Worm (Caenorhabditis elegans) whole organism, young adult: ENCODE results near the gene btb-11.

Experiments
- F33H1.4 ChIP-seq: fragments of 200-800 bp; sonication (Bioruptor generic); IDR thresholded peaks from 2 replicates; pipeline ENCODE4 v1.3.6; 2022; ENCODE audit warnings: missing genetic modification reagents, missing genetic modification characterization, missing compliant biosample characterization
- ama-1 ChIP-seq, 3 experiments: fragments of 150-350 bp in 1 of 3; sonication (generic microtip) in 2 of 3; optimal IDR thresholded peaks; 2 replicates each; lab custom pipeline; 2014 to 2018; ENCODE audit warnings: missing biosample characterization in 2 of 3, missing genetic modification characterization in 2 of 3, missing genetic modification reagents in 2 of 3
- egl-44 ChIP-seq: fragments of 200-800 bp; sonication (Bioruptor generic); IDR thresholded peaks from 2 replicates; pipeline ENCODE4 v1.3.6; 2022; ENCODE audit warnings: missing genetic modification reagents, missing genetic modification characterization, missing compliant biosample characterization
- lin-26 ChIP-seq: fragments of 200-800 bp; sonication (Bioruptor generic); IDR thresholded peaks from 2 replicates; pipeline ENCODE4 v1.3.6; 2022; ENCODE audit warnings: missing genetic modification reagents, missing genetic modification characterization, missing compliant biosample characterization
- mes-4 ChIP-seq: sonication (generic microtip); optimal IDR thresholded peaks from 2 replicates; lab custom pipeline; 2016; ENCODE audit warnings: missing genotype, missing genetic modification characterization, missing compliant biosample characterization
- nfya-2 ChIP-seq: fragments of 200-800 bp; sonication (Bioruptor generic); IDR thresholded peaks from 2 replicates; pipeline ENCODE4 v1.3.6; 2022; ENCODE audit warnings: missing genetic modification reagents, missing genetic modification characterization, missing compliant biosample characterization
- pha-4 ChIP-seq: fragments of 150-350 bp; sonication (generic microtip); optimal IDR thresholded peaks from 2 replicates; lab custom pipeline; 2014; ENCODE audit warnings: missing biosample characterization, missing genetic modification reagents, missing genetic modification characterization
- tlf-1 ChIP-seq: fragments of 200-800 bp; sonication (Bioruptor generic); optimal IDR thresholded peaks from 2 replicates; lab custom pipeline; 2018; ENCODE audit warnings: mild to moderate bottlenecking, missing genetic modification characterization, missing compliant biosample characterization
- unc-62 ChIP-seq: fragments of 150-350 bp; optimal IDR thresholded peaks from 2 replicates; lab custom pipeline; 2014; ENCODE audit warnings: missing biosample characterization, missing genetic modification reagents, missing genetic modification characterization
- ztf-26 ChIP-seq: sonication (generic microtip); optimal IDR thresholded peaks from 2 replicates; lab custom pipeline; 2017; ENCODE audit warnings: missing genetic modification characterization, missing compliant biosample characterization
- ztf-6 ChIP-seq: fragments of 200-800 bp; sonication (Bioruptor generic); IDR thresholded peaks from 2 replicates; pipeline ENCODE4 v1.3.6; 2022; ENCODE audit warnings: missing genetic modification reagents, missing genetic modification characterization, missing compliant biosample characterization

DNA sequence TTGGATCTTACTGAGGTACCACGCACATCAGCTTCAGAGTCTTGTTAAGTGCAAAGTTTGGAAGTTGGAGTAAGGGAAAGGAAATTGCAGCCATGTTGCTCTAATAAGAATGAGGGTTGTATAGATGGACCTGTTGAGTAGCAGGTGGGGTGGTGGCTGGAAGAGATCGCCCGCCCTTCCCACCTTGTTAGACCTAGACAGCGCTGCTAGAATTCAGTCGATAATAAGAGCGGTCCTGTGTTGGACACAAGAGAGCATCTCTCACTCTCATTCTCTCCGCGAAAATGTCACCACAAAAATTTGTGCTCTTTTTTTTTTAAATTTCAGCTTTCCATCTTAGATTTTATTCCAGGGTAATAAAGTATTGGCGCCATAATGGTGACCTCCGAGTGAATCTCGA is 23.2 kb downstream of the btb-11 start, which contains the start of the genes fbxb-30 and F45D11.5:
- TF ChIP-seq ztf-26, result no peak
- TF ChIP-seq unc-62 (GFP tag; lab: Kevin White, UChicago), result no peak
- no peak for TF ChIP-seq mes-4
- no peak for TF ChIP-seq ztf-6 (GFP tag; lab: Robert Waterston, UW)
- TF ChIP-seq F33H1.4 (GFP tag; lab: Robert Waterston, UW), result no peak
- no peak for TF ChIP-seq nfya-2
- TF ChIP-seq egl-44 (GFP tag; lab: Robert Waterston, UW), result no peak
- TF ChIP-seq lin-26 (GFP tag; lab: Robert Waterston, UW), result no peak
- TF ChIP-seq tlf-1 (GFP tag; lab: Kevin White, UChicago), result no peak
- no peak for TF ChIP-seq pha-4 (tag; lab: Kevin White, UChicago)
- TF ChIP-seq ama-1 (optimal IDR thresholded peaks at IDR 0.05; lab: Kevin White, UChicago), result no peak
- TF ChIP-seq ama-1 (GFP tag; optimal IDR thresholded peaks at IDR 0.05; lab: Kevin White, UChicago), result no peak
